Fruit fly (Drosophila melanogaster): ENCODE results near the gene Pph13.

The Pph13 gene

DNA sequence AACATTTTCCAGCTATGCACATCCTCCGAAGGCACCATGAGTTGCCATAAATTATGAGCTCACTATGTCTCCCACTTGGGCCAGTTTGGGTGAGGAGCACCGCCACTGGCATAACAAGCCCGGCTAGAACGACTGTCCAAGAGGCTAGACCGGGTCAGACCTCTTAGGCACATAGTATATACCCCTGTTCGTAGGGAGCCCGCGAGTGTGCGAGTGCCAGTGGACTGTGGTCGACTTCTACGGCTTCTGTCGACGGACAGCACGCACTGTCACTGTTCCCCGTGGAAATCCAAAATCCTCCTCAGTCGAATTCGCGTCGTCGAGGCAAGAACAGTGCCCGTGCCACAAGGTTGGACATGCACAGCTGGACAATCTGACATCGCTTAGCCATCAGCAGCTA, at the start of gene Pph13:
Gene Pph13 (plus strand): TSS at position 301 of the 400 bp plus-strand sequence.
- TF ChIP-seq noc (tag; optimal IDR thresholded peaks at IDR 0.05), result no peak

DNA sequence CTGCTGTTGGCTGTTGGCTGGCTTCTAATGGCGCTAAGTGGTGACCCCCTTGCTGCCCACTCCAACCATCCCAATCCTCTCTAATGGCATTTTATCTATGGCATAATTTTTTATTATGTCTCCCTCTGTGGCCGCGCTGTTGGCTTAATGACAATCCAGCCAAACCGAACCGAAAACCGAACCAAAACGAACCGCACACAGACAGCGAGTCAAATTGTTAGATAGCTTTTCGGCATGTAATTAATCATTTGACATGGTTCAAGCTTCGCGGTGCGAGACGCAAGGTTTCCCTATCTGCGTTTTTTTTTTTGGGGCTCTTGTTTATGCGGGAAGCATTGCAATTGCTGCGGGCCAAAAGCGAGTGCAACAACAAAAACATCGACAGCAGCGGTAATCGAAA, 49.6 kb upstream of the Pph13 start:
- no peak for TF ChIP-seq noc (tag; optimal IDR thresholded peaks at IDR 0.05)

DNA sequence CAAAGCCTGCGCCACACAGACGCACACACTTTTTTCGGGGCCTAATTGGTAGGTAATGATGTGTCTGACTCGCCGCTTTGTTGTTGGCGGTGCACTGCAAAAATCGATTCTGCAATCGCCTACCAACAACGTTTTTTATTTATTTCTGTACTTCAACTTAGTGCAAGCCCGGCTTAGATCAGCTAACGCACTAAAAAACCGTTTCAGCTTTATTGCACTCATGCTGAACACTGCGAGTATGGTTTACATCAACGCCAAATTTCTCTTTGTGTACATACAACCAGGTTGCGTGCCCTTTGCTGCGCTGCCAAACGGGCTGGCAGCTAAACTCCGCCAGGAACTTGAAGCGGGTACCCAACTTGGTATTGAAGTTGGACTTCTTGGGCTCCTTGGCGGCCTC, 47.0 kb upstream of the Pph13 start:
- no peak for TF ChIP-seq noc (tag; optimal IDR thresholded peaks at IDR 0.05)

DNA sequence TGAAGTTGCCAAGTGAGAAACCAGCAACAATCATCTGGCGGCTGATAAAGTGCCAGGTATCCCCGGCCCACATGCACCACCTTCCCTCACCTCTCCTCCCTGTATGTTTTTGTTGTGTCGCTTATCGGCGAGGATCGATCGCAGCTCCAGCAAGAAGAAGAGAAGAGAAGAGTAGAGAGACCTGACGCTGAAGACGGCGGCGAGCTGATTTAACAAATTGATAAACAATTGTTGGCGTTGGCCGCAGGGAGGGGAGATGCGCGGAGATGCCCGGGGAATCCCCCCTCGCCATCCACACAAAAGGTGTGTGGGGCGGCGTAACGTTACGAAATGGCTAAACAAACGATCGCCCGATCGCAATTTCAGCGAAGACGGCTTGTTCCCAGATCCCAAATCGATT, 43.6 kb upstream of the Pph13 start:
- TF ChIP-seq noc (tag; optimal IDR thresholded peaks at IDR 0.05), result no peak

DNA sequence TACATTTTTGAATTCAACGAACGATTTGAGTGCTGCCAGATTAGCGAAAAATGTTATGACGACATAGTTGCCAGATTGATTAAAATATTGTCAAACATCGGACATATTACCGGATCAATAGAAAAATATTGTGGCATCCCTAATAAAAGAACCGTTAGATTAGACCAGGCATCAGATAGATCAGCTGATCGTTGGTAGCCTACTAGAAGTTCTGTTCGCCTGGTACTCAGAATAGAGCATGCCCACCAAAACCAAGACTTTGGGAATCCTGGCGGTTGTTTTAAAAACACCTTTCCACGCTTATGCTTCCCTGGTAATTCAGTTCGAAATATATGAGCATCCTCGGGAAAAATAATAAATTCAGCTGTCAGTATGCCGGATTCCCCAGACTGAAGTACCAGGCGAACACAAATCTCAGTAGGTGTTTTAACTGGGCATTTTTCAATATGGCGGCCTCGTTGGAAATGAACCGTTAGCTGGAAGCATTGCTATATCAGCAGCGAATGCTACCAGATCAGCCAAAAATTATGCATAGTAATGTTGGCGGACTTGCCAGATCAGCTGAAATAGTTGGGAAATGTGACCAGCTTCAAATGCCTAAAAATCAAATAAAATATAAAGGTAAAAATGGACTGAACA, 36.6 kb upstream of the Pph13 start:
- no peak for TF ChIP-seq noc (tag; optimal IDR thresholded peaks at IDR 0.05)

DNA sequence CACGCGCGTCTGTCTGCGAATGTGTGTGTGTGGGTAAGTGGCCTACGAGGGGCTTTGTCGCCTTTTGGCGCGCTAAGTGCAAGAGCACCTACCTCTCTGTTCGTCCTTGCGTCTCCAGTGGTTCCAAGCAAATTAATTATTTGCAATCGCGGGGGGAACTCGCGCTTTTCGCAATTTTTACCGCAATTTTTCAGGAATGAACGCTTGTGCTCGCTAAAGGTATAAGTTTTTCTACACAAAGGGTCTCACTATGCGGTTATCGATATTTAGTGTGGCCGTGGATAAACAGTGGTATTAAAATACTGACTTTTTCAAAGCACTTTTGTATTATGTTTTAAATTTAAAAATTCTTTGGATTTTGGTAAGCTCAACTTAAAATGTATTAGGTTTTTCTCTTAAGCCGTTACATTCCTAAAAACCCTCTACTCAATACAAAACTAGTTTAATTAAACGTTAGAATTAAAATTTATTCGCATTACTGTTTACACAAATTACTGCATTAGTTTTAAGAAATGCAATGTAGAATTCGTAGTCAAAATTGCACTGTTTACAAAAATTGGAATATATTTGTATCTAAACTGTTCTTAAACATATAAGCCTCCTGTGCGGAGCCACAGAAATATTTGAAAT, 34.8 kb upstream of the Pph13 start, which contains the start of gene lwr:
Gene lwr (minus strand): TSS at position 243 of the 630 bp plus-strand sequence.
- TF ChIP-seq noc (tag; optimal IDR thresholded peaks at IDR 0.05), result no peak

DNA sequence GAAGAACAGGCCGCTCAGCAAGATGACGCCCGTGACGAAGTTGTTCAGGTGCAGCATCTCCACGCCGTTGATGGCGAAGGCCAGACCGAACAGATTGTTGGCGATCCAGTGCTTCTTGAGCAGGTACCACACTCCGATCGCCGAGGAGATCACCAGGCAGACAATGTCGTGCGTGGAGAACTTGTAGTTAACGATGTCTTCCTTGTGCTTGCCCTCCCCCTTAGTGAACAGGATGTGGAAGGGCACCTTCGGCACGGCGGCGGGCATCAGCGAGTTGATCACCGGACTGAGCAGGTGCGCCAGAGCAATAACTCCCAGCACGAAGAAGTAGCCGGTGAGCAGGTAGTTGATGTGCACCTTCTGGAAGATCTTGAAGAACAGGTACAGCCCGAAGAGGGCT, 33.5 kb upstream of the Pph13 start:
- no peak for TF ChIP-seq noc (tag; optimal IDR thresholded peaks at IDR 0.05)

DNA sequence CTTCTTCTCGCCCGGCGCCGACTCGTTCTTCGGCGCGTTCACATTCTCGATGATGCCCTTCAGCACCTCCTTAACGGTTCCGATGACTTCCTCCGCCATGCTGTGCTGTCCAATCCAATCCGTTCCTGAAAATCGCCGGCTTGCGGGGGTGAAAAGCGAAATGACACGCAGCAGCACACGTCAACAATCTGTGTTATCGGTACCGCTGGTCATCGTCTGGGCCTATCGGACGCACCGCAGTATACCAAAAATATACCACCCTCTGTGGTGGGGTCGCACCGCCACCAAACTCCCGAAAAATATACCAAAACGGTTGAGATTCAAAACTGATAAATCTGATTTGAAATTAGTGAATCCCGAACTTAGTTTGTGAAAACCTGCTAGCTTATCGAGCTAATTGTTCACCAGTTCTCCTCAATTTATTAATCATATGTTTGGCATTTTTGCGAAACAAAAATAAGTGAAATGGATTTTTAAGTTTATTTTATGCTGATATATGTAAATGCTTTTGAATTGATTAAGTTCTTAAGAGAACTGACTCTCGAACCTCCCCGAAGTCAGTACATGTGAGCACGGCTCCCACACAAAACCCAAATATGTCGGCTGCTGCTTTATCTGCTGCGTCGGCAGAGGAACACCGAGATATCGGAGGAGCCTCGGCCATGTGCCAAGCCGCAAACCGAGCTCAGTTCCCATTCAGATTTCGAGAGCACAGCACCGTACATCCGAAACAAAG, 32.7 kb upstream of the Pph13 start, which contains the start of the genes Spp and nAChRbeta3:
Gene Spp (minus strand): TSS at position 210 of the 736 bp plus-strand sequence.
Gene nAChRbeta3 (plus strand): TSS at position 686 of the 736 bp plus-strand sequence.
- TF ChIP-seq noc (tag; optimal IDR thresholded peaks at IDR 0.05), result no peak

DNA sequence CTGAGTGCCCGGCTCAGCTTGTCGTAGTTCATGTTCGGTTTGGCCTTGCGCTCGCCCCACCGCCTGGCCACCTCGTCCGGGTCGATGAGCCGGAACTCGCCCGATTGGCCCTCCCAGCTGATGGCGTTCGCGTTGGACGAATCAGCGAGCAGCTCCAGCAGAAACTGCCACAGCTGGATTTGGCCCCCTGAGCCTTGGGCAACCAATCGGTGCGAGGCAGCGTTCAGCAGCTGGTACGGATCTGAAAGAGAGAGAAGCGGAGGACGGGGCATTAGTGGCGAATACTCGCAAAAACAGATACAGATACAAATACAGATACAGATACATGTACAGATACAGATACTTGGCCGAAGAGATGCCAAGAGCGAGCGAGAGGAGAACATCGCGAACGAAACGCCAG, 29.3 kb upstream of the Pph13 start:
- TF ChIP-seq noc (tag; optimal IDR thresholded peaks at IDR 0.05), result no peak

DNA sequence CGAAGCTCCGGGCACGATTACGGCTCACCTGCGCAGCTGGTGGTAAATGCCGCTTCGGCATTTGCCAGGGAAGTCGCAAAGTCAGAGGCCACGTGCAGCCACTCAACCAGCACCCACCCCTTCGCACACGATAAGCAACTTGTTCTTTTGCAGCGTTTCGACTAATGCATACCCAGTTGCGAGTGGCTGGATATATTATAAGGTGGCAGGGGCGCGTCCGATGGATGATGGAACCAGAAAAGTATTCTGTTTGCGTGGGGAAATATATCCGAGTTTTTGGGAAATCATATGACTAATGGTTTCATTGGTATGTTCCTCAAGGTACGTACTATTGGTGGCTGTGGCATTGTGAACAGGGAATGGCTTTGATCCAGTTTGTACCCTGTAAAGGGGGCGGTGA, 27.6 kb upstream of the Pph13 start:
- no peak for TF ChIP-seq noc (tag; optimal IDR thresholded peaks at IDR 0.05)

DNA sequence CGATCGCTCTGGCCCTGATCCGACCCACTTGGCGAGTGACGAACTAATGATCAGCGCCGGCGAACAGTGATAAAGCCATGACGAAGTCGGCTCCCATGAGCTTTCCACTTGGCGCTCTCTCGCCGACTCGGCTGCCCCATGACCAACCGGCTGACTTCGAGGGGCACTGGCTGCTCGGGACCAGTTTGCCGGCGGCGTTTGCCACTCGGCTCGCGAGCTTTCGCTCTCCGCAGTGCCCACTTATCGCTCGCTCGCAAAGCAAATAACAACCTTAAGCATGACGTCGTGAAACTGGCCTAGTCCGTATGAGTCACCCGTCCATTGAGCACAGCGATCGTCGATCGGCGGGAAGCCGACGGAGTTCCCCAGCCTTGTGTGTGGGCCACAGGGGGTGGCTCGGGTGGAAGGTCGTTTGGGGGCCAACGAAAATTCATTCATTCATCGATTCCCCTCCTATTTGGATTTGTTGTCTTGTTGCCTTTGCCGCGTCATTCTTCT, 24.8 kb upstream of the Pph13 start, which contains the start of gene Ets21C:
Gene Ets21C (minus strand): TSS at position 492 of the 498 bp plus-strand sequence.
- TF ChIP-seq noc (tag; optimal IDR thresholded peaks at IDR 0.05), result no peak

DNA sequence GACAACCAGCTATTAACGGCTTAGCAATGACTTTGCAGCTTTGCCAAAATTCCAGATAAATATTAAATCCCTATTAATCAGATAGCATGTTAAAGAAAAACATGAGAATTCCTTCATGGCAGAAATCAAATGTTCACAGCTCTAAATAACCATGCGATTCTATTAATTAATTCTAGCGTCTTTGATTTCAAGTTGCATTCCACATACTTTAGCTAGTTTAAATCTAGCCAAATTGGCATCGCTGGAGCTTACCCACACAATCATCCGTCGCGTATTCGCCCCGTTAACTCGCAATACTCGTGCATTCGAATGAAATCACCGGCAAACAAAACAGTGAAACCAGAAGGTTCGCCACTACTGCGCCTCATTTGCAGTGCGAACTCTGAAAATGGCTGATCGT, 18.0 kb upstream of the Pph13 start, which contains the start of gene Tspo:
Gene Tspo (plus strand): TSS at position 302 of the 400 bp plus-strand sequence.
- TF ChIP-seq noc (tag; optimal IDR thresholded peaks at IDR 0.05), result peak; percentile 11

DNA sequence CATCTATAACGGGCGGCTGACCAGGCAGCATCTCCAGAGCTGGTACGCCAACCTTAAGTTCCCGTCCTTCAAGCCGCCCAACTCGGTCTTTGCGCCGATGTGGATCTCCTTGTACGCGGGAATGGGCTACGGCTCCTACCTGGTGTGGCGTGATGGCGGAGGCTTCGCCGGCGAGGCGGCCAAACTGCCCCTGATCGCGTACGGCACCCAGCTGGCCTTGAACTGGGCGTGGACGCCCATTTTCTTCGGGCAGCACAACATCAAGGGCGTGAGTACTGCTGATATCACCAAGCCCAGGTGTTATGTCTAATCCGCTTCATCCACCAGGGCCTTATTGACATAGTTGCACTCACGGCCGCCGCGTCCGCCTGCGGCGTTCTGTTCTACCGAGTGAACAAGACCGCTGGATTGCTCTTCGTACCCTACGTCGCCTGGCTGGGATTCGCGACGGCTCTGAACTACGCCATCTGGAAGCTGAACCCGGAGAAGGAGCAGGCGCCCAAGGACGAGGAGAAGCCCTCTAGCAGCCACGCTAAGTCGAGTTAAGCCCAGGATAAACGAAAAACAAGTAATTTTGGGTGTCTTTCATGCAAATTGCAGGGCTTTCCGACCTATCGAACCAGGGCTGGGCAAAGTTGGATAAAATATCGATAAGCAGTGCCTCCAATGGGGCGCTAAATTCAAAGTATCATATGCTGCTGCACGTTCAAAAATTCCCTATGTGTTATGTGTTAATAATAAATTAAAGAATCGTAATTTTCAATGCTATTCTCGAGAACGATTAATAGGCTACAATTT, 17.3 kb upstream of the Pph13 start, which contains the start of gene rempA:
Gene rempA (minus strand): TSS at position 541 of the 798 bp plus-strand sequence.
- no peak for TF ChIP-seq noc (tag; optimal IDR thresholded peaks at IDR 0.05)

DNA sequence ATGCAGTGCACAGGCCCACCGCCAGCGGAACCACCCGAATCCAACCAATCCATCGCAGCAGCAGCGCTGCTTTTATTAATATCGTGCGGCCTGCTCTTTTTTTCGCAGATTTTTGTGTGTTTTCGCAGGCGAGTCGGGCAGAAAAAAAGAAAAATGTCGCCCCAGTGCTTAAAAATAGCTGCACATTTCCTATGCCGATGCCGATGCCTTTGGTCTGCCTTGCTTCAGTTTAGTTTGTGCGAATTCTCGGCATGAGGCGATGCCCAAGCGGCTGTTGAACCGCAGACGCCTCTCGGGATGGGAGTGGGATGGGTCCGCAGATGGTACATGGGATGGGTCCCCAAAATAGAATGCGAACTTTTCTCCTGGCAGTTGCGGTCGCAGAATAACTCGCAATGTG, 14.0 kb upstream of the Pph13 start:
- no peak for TF ChIP-seq noc (tag; optimal IDR thresholded peaks at IDR 0.05)

DNA sequence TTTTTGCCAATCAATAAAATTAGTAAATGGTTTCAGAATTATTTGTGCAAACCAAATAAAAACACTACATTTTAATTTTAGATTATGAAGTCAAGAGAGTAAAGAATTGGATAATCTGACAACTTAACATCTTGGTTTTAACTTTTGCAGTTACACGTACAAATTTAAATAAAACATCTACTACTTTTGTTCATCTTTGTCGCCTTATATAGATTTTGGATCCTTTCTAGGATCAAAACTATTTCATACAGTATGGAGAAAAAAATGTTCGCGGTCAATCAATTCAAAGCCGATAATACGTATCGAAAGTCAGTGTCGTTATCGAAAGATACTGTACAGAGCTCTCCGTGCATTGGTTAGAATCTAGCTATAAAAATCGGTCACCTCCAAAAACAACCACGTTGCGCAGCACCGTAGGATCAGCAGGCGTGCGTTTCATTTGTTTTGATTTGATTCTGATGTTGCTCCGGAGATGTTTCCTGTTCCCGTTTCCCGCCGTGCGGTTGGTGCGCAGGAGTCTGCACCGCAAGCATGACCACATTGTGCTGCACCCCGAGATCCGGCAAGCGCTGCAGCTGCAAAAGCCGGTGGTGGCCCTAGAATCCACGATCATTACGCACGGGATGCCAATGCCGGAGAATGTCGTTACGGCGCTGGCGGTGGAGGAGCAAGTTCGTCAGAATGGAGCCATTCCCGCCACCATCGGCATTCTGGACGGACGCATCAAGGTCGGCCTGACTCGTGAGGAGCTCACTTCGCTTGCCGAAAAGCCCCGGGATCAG, 13.3 kb upstream of the Pph13 start, which contains the start of the genes uncNacbeta and CG2794:
Gene uncNacbeta (minus strand): TSS at position 51 of the 782 bp plus-strand sequence.
Gene CG2794 (plus strand): TSS at position 395 of the 782 bp plus-strand sequence.
- no peak for TF ChIP-seq noc (tag; optimal IDR thresholded peaks at IDR 0.05)

Data from whole organism, larva.